Worm (Caenorhabditis elegans): ENCODE results near the gene mrp-6.
A peak's percentile ranks its signal among the peaks of the same experiment; 100 is the strongest.

mrp-6 gene

DNA sequence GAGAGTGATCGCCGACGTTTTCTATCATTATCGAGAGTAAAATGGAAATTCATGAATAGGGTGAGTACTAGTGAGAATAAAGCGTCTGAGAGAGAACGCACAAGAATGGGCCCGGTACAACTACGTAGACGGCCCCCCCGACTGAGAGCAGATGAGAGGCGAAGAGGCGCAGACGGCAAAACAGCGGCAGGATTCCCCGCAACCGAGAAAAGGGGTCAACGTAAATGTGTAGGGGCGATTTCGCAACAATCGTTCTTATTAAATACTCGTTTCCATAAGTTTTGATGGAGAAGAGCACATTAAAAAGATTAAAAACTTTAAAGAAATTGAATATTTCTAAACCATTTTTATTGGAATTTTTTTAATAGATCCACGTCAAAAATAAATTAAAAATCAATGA lies 28.1 kb upstream of the mrp-6 start (continued):
- TF ChIP-seq nhr-42 (GFP tag; IDR thresholded peaks at IDR 0.05) (no peak), duxl-1 (tag; optimal IDR thresholded peaks at IDR 0.05; ENCODE audit: poor library complexity) (no peak), set-16 (GFP tag; IDR thresholded peaks at IDR 0.05) (peak; percentile 45), nhr-237 (tag; optimal IDR thresholded peaks at IDR 0.05) (no peak), daf-16 (GFP tag; optimal IDR thresholded peaks at IDR 0.05) (no peak), daf-16 (tag; optimal IDR thresholded peaks at IDR 0.05) (peak; percentile 7), nhr-10 (tag; optimal IDR thresholded peaks at IDR 0.05) (no peak), hlh-11 (tag; optimal IDR thresholded peaks at IDR 0.05) (peak; percentile 33), vab-7 (GFP tag; IDR thresholded peaks at IDR 0.05) (no peak), mxl-2 (GFP tag; conservative IDR thresholded peaks at IDR 0.05) (no peak), egl-27 (tag; optimal IDR thresholded peaks at IDR 0.05) (no peak), rbr-2 (tag; optimal IDR thresholded peaks at IDR 0.05) (peak; percentile 22), lim-7 (GFP tag; IDR thresholded peaks at IDR 0.05) (no peak), lin-38 (GFP tag; IDR thresholded peaks at IDR 0.05) (no peak), Y75B8A.6 (GFP tag; IDR thresholded peaks at IDR 0.05) (no peak), F37D6.2 (tag; optimal IDR thresholded peaks at IDR 0.05) (no peak), fos-1 (tag; optimal IDR thresholded peaks at IDR 0.05) (no peak), hmg-1.1 (GFP tag; IDR thresholded peaks at IDR 0.05) (peak; percentile 52), lin-13 (GFP tag; optimal IDR thresholded peaks at IDR 0.05) (no peak), lsy-2 (tag; optimal IDR thresholded peaks at IDR 0.05) (peak in 1 of 2 experiments; percentile 14), zip-11 (GFP tag; IDR thresholded peaks at IDR 0.05) (no peak), aly-2 (tag; optimal IDR thresholded peaks at IDR 0.05) (no peak)

ce11 chrX:4209131-4209530 lies 22.6 kb upstream of the mrp-6 start:
- TF ChIP-seq lin-38 (GFP tag; IDR thresholded peaks at IDR 0.05): peak; percentile 90
- peak; percentile 61 for TF ChIP-seq set-16 (GFP tag; IDR thresholded peaks at IDR 0.05)
- peak; percentile 99 for TF ChIP-seq F37D6.2 (tag; optimal IDR thresholded peaks at IDR 0.05)
- peak; percentile 94 for TF ChIP-seq nhr-237 (tag; optimal IDR thresholded peaks at IDR 0.05)
- peak; percentile 88; the same call in 1 of the 2 replicates for TF ChIP-seq daf-8 (GFP tag; IDR thresholded peaks at IDR 0.05)
- peak; percentile 100 for TF ChIP-seq mep-1 (tag; optimal IDR thresholded peaks at IDR 0.05)
- peak; percentile 40 for TF ChIP-seq pqm-1 (tag; optimal IDR thresholded peaks at IDR 0.05)
- TF ChIP-seq fkh-10 (GFP tag; optimal IDR thresholded peaks at IDR 0.05): peak; percentile 98
- TF ChIP-seq aha-1 (tag): peak; percentile 100
- TF ChIP-seq hif-1 (tag; optimal IDR thresholded peaks at IDR 0.05): peak; percentile 67 to 91
- TF ChIP-seq vab-7 (GFP tag; IDR thresholded peaks at IDR 0.05): peak; percentile 99
- TF ChIP-seq T20F7.1 (GFP tag; optimal IDR thresholded peaks at IDR 0.05): peak; percentile 90
- TF ChIP-seq Y105C5A.15 (GFP tag; IDR thresholded peaks at IDR 0.05): peak; percentile 94
- peak; percentile 89 for TF ChIP-seq ceh-44 (GFP tag; IDR thresholded peaks at IDR 0.05)
- peak; percentile 98 for TF ChIP-seq hlh-11 (tag; optimal IDR thresholded peaks at IDR 0.05)
- peak; percentile 97 for TF ChIP-seq tra-1 (GFP tag; IDR thresholded peaks at IDR 0.05)
- TF ChIP-seq nhr-10 (tag; optimal IDR thresholded peaks at IDR 0.05): peak; percentile 99
- TF ChIP-seq attf-4 (tag; optimal IDR thresholded peaks at IDR 0.05): no peak
- TF ChIP-seq dmd-8 (GFP tag; IDR thresholded peaks at IDR 0.05): peak; percentile 88
- TF ChIP-seq pha-4 (GFP tag; IDR thresholded peaks at IDR 0.05): peak; percentile 98
- peak; percentile 80 for TF ChIP-seq pha-4 (tag; optimal IDR thresholded peaks at IDR 0.05)
- peak; percentile 98 for TF ChIP-seq ceh-20 (GFP tag; IDR thresholded peaks at IDR 0.05)
- peak; percentile 87 for TF ChIP-seq lin-39 (tag; optimal IDR thresholded peaks at IDR 0.05)
- TF ChIP-seq nhr-48 (tag; optimal IDR thresholded peaks at IDR 0.05): peak; percentile 97
- TF ChIP-seq zip-11 (GFP tag; IDR thresholded peaks at IDR 0.05): peak; percentile 68; the same call in 1 of the 2 replicates
- TF ChIP-seq zfp-2 (tag; optimal IDR thresholded peaks at IDR 0.05): peak; percentile 89
- TF ChIP-seq ama-1 (optimal IDR thresholded peaks at IDR 0.05): no peak
- peak; percentile 81 for TF ChIP-seq nhr-111 (GFP tag; optimal IDR thresholded peaks at IDR 0.05)
- TF ChIP-seq php-3 (GFP tag; IDR thresholded peaks at IDR 0.05): peak; percentile 99
- TF ChIP-seq spr-3 (GFP tag; optimal IDR thresholded peaks at IDR 0.05): peak; percentile 98
- TF ChIP-seq zfp-3 (GFP tag; conservative IDR thresholded peaks at IDR 0.05): peak; percentile 97
- TF ChIP-seq snpc-1.2 (GFP tag; IDR thresholded peaks at IDR 0.05): peak; percentile 62; the same call in 1 of the 2 replicates
- TF ChIP-seq tag-97 (GFP tag; IDR thresholded peaks at IDR 0.05): peak; percentile 84; the same call in 1 of the 2 replicates
- TF ChIP-seq T26A8.4 (GFP tag; IDR thresholded peaks at IDR 0.05): peak; percentile 100
- peak; percentile 80 to 100 for TF ChIP-seq unc-62 (GFP tag; optimal IDR thresholded peaks at IDR 0.05 in 1 of 2)
- TF ChIP-seq unc-62 (tag; optimal IDR thresholded peaks at IDR 0.05): peak; percentile 41
- TF ChIP-seq spr-1 (tag; optimal IDR thresholded peaks at IDR 0.05): peak; percentile 98

Data from whole organism, L4 larva.